Fruit fly (Drosophila melanogaster) whole organism, embryonic: Measurements from ENCODE around the gene bsk.

Experiments
- B-H2 ChIP-seq: fragments of 200-800 bp; sonication (Bioruptor generic); optimal IDR thresholded peaks from 2 replicates; lab custom pipeline; 2018; ENCODE audit warnings: missing biosample characterization, mild to moderate bottlenecking, missing genetic modification characterization
- CG10267 ChIP-seq: fragments of 200-800 bp; sonication (Bioruptor generic); optimal IDR thresholded peaks from 2 replicates; lab custom pipeline; 2018; ENCODE audit warnings: missing biosample characterization, mild to moderate bottlenecking, missing genetic modification characterization, moderate library complexity
- CG10654 ChIP-seq: fragments of 200-800 bp; sonication (Bioruptor generic); optimal IDR thresholded peaks from 2 replicates; lab custom pipeline; 2016; ENCODE audit warnings: missing biosample characterization, missing genetic modification characterization
- CG10959 ChIP-seq: fragments of 200-800 bp; sonication (Bioruptor generic); IDR thresholded peaks from 2 replicates; pipeline ENCODE4 v1.3.6; 2022; ENCODE audit warnings: missing biosample characterization, missing genetic modification characterization
- CG15011 ChIP-seq: fragments of 200-800 bp; sonication (Bioruptor generic); optimal IDR thresholded peaks from 3 replicates; lab custom pipeline; 2018; ENCODE audit warnings: missing biosample characterization, mild to moderate bottlenecking, missing genetic modification characterization
- CG17568 ChIP-seq: fragments of 200-800 bp; sonication (Bioruptor generic); optimal IDR thresholded peaks from 2 replicates; lab custom pipeline; 2018; ENCODE audit warnings: missing biosample characterization, mild to moderate bottlenecking, missing genetic modification characterization, moderate library complexity
- CG18011 ChIP-seq: fragments of 200-800 bp; sonication (Bioruptor generic); optimal IDR thresholded peaks from 2 replicates; lab custom pipeline; 2017; ENCODE audit warnings: missing biosample characterization, missing genetic modification characterization, mild to moderate bottlenecking, moderate library complexity, missing genotype
- CG2712 ChIP-seq: fragments of 200-800 bp; optimal IDR thresholded peaks from 3 replicates; lab custom pipeline; 2019; ENCODE audit warnings: missing biosample characterization, mild to moderate bottlenecking, missing genetic modification characterization, moderate library complexity
- CG3281 ChIP-seq: fragments of 200-800 bp; sonication (Bioruptor generic); optimal IDR thresholded peaks from 3 replicates; lab custom pipeline; 2017; ENCODE audit warnings: missing biosample characterization, mild to moderate bottlenecking, missing genetic modification characterization
- CG4820 ChIP-seq: fragments of 200-800 bp; sonication (Bioruptor generic); optimal IDR thresholded peaks from 3 replicates; lab custom pipeline; 2016; ENCODE audit warnings: missing biosample characterization, missing genetic modification characterization
- CG7839 ChIP-seq: fragments of 200-800 bp; sonication (Bioruptor generic); optimal IDR thresholded peaks from 3 replicates; lab custom pipeline; 2018; ENCODE audit warnings: missing biosample characterization, mild to moderate bottlenecking, missing genetic modification characterization, moderate library complexity
- CG7987 ChIP-seq: fragments of 200-800 bp; sonication (Bioruptor generic); optimal IDR thresholded peaks from 2 replicates; lab custom pipeline; 2018; ENCODE audit warnings: missing biosample characterization, mild to moderate bottlenecking, missing genetic modification characterization, moderate library complexity
- CG8359 ChIP-seq: fragments of 200-800 bp; sonication (Bioruptor generic); optimal IDR thresholded peaks from 2 replicates; lab custom pipeline; 2017; ENCODE audit warnings: missing biosample characterization, mild to moderate bottlenecking, missing genetic modification characterization, borderline replicate concordance
- CG9437 ChIP-seq: fragments of 200-800 bp; sonication (Bioruptor generic); optimal IDR thresholded peaks from 2 replicates; lab custom pipeline; 2018; ENCODE audit warnings: missing biosample characterization, mild to moderate bottlenecking, missing genetic modification characterization
- CTCF ChIP-seq: fragments of 200-800 bp; sonication (Bioruptor generic); optimal IDR thresholded peaks from 2 replicates; lab custom pipeline; 2017; ENCODE audit warnings: missing biosample characterization, mild to moderate bottlenecking, missing genetic modification characterization, moderate library complexity
- CoRest ChIP-seq: fragments of 200-800 bp; sonication (Bioruptor generic); optimal IDR thresholded peaks from 3 replicates; lab custom pipeline; 2018; ENCODE audit warnings: missing biosample characterization, mild to moderate bottlenecking, missing genetic modification characterization, moderate library complexity
- D19A ChIP-seq: fragments of 200-800 bp; optimal IDR thresholded peaks from 3 replicates; lab custom pipeline; 2019; ENCODE audit warnings: missing biosample characterization, mild to moderate bottlenecking, missing genetic modification characterization, moderate library complexity
- D19B ChIP-seq: fragments of 200-800 bp; sonication (Bioruptor generic); optimal IDR thresholded peaks from 2 replicates; lab custom pipeline; 2017; ENCODE audit warnings: missing biosample characterization, mild to moderate bottlenecking, missing genetic modification characterization
- Eip74EF ChIP-seq, 2 experiments: fragments of 200-800 bp in 1 of 2; fragments of >200 bp in 1 of 2; sonication (Bioruptor generic) in 1 of 2; optimal IDR thresholded peaks; 2 replicates each; lab custom pipeline; 2017 to 2019; ENCODE audit warnings: missing biosample characterization in 2 of 2, missing genetic modification characterization in 2 of 2, mild to moderate bottlenecking in 1 of 2, moderate library complexity in 1 of 2
- MTF-1 ChIP-seq: fragments of 200-800 bp; sonication (Bioruptor generic); optimal IDR thresholded peaks from 2 replicates; lab custom pipeline; 2018; ENCODE audit warnings: missing biosample characterization, mild to moderate bottlenecking, missing genetic modification characterization, borderline replicate concordance
- Mad ChIP-seq: fragments of 200-800 bp; sonication (Bioruptor generic); optimal IDR thresholded peaks from 2 replicates; lab custom pipeline; 2016; ENCODE audit warnings: missing biosample characterization, missing genetic modification characterization
- Meics ChIP-seq: fragments of 200-800 bp; sonication (Bioruptor generic); optimal IDR thresholded peaks from 2 replicates; lab custom pipeline; 2017; ENCODE audit warnings: missing biosample characterization, mild to moderate bottlenecking, missing genetic modification characterization
- NK7.1 ChIP-seq: fragments of 200-800 bp; sonication (Bioruptor generic); optimal IDR thresholded peaks from 3 replicates; lab custom pipeline; 2016; ENCODE audit warnings: missing biosample characterization, missing genetic modification characterization
- Nf-YA ChIP-seq: fragments of 200-800 bp; sonication (Bioruptor generic); IDR thresholded peaks from 2 replicates; pipeline ENCODE4 v1.3.6; 2022; ENCODE audit warnings: missing biosample characterization, missing genetic modification characterization
- Xrp1 ChIP-seq: fragments of 200-800 bp; sonication (Bioruptor generic); IDR thresholded peaks from 2 replicates; pipeline ENCODE4 v1.3.6; 2022; ENCODE audit warnings: missing biosample characterization, missing genetic modification characterization
- bcd ChIP-seq: fragments of 200-800 bp; sonication (Bioruptor generic); optimal IDR thresholded peaks from 2 replicates; lab custom pipeline; 2017; ENCODE audit warnings: missing biosample characterization, mild to moderate bottlenecking, missing genetic modification characterization
- bsh ChIP-seq, 2 experiments: fragments of 200-800 bp; sonication (Bioruptor generic); optimal IDR thresholded peaks; 2 replicates each; lab custom pipeline; 2017 to 2018; ENCODE audit warnings: mild to moderate bottlenecking in 2 of 2, missing biosample characterization in 2 of 2, missing genetic modification characterization in 2 of 2, moderate library complexity in 1 of 2
- da ChIP-seq: fragments of 200-800 bp; sonication (Bioruptor generic); optimal IDR thresholded peaks from 2 replicates; lab custom pipeline; 2016; ENCODE audit warnings: missing biosample characterization, missing genetic modification characterization
- dan ChIP-seq: fragments of 200-800 bp; sonication (Bioruptor generic); IDR thresholded peaks from 2 replicates; pipeline ENCODE4 v1.3.6; 2022; ENCODE audit warnings: missing biosample characterization, missing genetic modification characterization
- dm ChIP-seq: fragments of 200-800 bp; sonication (Bioruptor generic); optimal IDR thresholded peaks from 3 replicates; lab custom pipeline; 2016; ENCODE audit warnings: missing biosample characterization, missing genetic modification characterization
- dmrt99B ChIP-seq: fragments of 200-800 bp; sonication (Bioruptor generic); optimal IDR thresholded peaks from 2 replicates; lab custom pipeline; 2018; ENCODE audit warnings: missing biosample characterization, mild to moderate bottlenecking, missing genetic modification characterization, moderate library complexity
- dpn ChIP-seq, 2 experiments: fragments of 200-800 bp; sonication (Bioruptor generic); optimal IDR thresholded peaks; 3 replicates each; lab custom pipeline; 2016; ENCODE audit warnings: missing biosample characterization in 2 of 2, missing genetic modification characterization in 2 of 2
- dysf ChIP-seq: fragments of 200-800 bp; sonication (Bioruptor generic); IDR thresholded peaks from 3 replicates; pipeline ENCODE4 v1.3.6; 2022; ENCODE audit warnings: missing biosample characterization, missing genetic modification characterization
- grau ChIP-seq: fragments of 200-800 bp; optimal IDR thresholded peaks from 3 replicates; lab custom pipeline; 2019; ENCODE audit warnings: missing biosample characterization, mild to moderate bottlenecking, missing genetic modification characterization, moderate library complexity
- h ChIP-seq: fragments of >200 bp; optimal IDR thresholded peaks from 2 replicates; lab custom pipeline; 2017
- hb ChIP-seq: fragments of 200-800 bp; sonication (Bioruptor generic); IDR thresholded peaks from 3 replicates; pipeline ENCODE4 v1.3.6; 2022; ENCODE audit warnings: missing biosample characterization, missing genetic modification characterization; ENCODE audit not compliant: partially characterized antibody
- hkb ChIP-seq, 2 experiments: fragments of 200-800 bp in 1 of 2; fragments of >200 bp in 1 of 2; sonication (Bioruptor generic) in 1 of 2; IDR thresholded peaks in 1 of 2; optimal IDR thresholded peaks in 1 of 2; 2 replicates each; pipeline versions ENCODE4 v1.3.6 to Lab custom; 2017 to 2022; ENCODE audit warnings: missing biosample characterization in 1 of 2, missing genetic modification characterization in 1 of 2
- jing ChIP-seq: fragments of 200-800 bp; sonication (Bioruptor generic); optimal IDR thresholded peaks from 2 replicates; lab custom pipeline; 2018; ENCODE audit warnings: missing biosample characterization, mild to moderate bottlenecking, missing genetic modification characterization
- nerfin-1 ChIP-seq: fragments of 200-800 bp; sonication (Bioruptor generic); optimal IDR thresholded peaks from 3 replicates; lab custom pipeline; 2019; ENCODE audit warnings: missing biosample characterization, mild to moderate bottlenecking, missing genetic modification characterization, moderate library complexity
- pita ChIP-seq: fragments of 200-800 bp; sonication (Bioruptor generic); optimal IDR thresholded peaks from 2 replicates; lab custom pipeline; 2017; ENCODE audit warnings: missing biosample characterization, mild to moderate bottlenecking, missing genetic modification characterization
- repo ChIP-seq: fragments of 200-800 bp; sonication (Bioruptor generic); optimal IDR thresholded peaks from 2 replicates; lab custom pipeline; 2016; ENCODE audit warnings: missing biosample characterization, missing genetic modification characterization
- schlank ChIP-seq: fragments of 200-800 bp; sonication (Bioruptor generic); optimal IDR thresholded peaks from 2 replicates; lab custom pipeline; 2018; ENCODE audit warnings: missing biosample characterization, mild to moderate bottlenecking, missing genetic modification characterization
- seq ChIP-seq: fragments of 200-800 bp; sonication (Bioruptor generic); IDR thresholded peaks from 2 replicates; pipeline ENCODE4 v1.3.6; 2022; ENCODE audit warnings: missing biosample characterization, missing genetic modification characterization
- sqz ChIP-seq: fragments of 200-800 bp; sonication (Bioruptor generic); optimal IDR thresholded peaks from 3 replicates; lab custom pipeline; 2018; ENCODE audit warnings: missing biosample characterization, mild to moderate bottlenecking, missing genetic modification characterization

The bsk gene

DNA sequence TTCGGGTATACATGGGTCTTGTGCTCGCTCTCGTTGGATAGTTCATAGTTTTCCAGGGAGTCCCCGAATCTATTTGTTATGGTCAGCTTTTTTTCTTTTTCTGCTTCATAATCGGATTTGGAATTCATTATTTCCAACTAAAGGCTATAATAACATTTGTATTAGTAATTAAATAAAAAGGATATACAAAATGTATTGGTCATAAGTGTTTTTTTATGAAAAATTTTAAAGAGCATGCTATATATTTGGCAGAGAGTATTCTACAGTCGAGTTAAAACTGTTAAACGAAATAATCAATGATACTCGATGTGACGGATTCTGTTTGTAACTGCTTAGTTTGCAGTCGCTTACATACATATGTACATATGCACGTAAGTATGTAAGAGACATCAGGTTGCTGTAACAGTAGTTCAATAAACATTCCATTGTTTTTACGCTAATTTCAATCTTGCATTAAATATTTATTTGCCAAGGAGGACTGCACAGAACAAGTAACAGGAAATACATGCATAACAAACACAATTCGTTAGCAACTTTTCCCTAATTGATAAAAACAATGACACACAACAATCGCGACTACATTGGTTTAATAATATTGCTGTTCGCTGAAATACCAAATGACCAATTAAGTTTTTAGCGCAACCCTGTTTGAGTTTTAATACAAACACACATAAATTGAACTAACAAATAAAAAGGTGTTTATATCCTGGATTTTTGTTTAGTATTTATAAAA lies 48.9 kb upstream of the bsk start (continued):
- TF ChIP-seq CTCF (GFP tag; lab: Kevin White, UChicago) (no peak), sqz (no peak), bsh (GFP tag; optimal IDR thresholded peaks at IDR 0.05; lab: Kevin White, UChicago) (peak in 1 of 2 experiments; percentile 25), CG4820 (no peak), CG9437 (GFP tag; lab: Kevin White, UChicago) (no peak), schlank (tag; lab: Kevin White, UChicago) (no peak), repo (no peak), hb (GFP tag; lab: Robert Waterston, UW) (no peak), CG17568 (GFP tag; lab: Kevin White, UChicago) (peak; percentile 8), CG10267 (no peak), B-H2 (no peak), CoRest (no peak), da (no peak), dysf (peak; percentile 49; the same call in 1 of the 3 replicates), dan (no peak), CG18011 (GFP tag; lab: Kevin White, UChicago) (peak; percentile 12), Nf-YA (no peak), Meics (GFP tag; lab: Kevin White, UChicago) (peak; percentile 3), CG15011 (GFP tag; lab: Kevin White, UChicago) (no peak), CG10959 (GFP tag; lab: Robert Waterston, UW) (no peak), MTF-1 (GFP tag; lab: Kevin White, UChicago) (no peak), CG3281 (GFP tag; lab: Kevin White, UChicago) (no peak), CG10654 (GFP tag; lab: Kevin White, UChicago) (no peak), h (lab: Kevin White, UChicago) (no peak), Mad (no peak), dm (no peak), CG7987 (GFP tag; lab: Kevin White, UChicago) (no peak), seq (GFP tag; lab: Robert Waterston, UW) (no peak), dmrt99B (peak; percentile 34), bcd (no peak), NK7.1 (GFP tag; lab: Kevin White, UChicago) (no peak), dpn (GFP tag; optimal IDR thresholded peaks at IDR 0.05; lab: Kevin White, UChicago) (peak in 1 of 2 experiments; percentile 8), D19A (tag; lab: Kevin White, UChicago) (peak; percentile 90), CG8359 (no peak), CG7839 (tag; lab: Kevin White, UChicago) (peak; percentile 60), grau (tag; lab: Kevin White, UChicago) (peak; percentile 36), D19B (GFP tag; lab: Kevin White, UChicago) (peak; percentile 40), Eip74EF (GFP tag; optimal IDR thresholded peaks at IDR 0.05; lab: Kevin White, UChicago) (no peak), jing (GFP tag; lab: Kevin White, UChicago) (no peak), pita (GFP tag; lab: Kevin White, UChicago) (no peak), Xrp1 (peak; percentile 40; the same call in 1 of the 2 replicates), CG2712 (tag; lab: Kevin White, UChicago) (peak; percentile 28), nerfin-1 (peak; percentile 6), hkb (optimal IDR thresholded peaks at IDR 0.05; lab: Kevin White, UChicago) (no peak), hkb (GFP tag; IDR thresholded peaks at IDR 0.05; lab: Robert Waterston, UW) (0 out of 2 replicates have a peak, but pooled peaks have one; percentile 13)
